Fruit fly (Drosophila melanogaster): Measurements from ENCODE around the gene Esyt2.

Gene Esyt2

dm6 chr3R:24573094-24573732 is 28.7 kb downstream of the Esyt2 start:
- TF ChIP-seq usp (GFP tag; optimal IDR thresholded peaks at IDR 0.05) (no peak), Dll (optimal IDR thresholded peaks at IDR 0.05) (no peak), psq (optimal IDR thresholded peaks at IDR 0.05) (no peak)

DNA sequence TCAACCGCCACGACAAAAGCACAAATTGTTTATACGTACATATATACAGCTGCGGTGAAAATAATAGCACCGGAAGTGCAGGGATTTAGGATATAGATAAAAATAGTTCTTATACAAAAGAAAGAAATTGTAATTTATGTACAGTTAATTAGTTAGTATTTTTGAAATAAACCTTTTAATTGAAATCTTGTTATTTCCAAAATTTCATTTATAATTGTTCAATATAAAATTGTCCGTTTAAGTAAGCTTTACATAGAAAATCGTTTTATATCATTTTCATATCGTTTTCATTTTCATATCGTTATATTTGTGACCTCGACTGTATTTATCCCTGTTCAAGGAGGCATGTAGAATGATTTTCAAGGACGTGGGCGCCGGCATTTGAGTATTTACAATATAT is 29.6 kb downstream of the Esyt2 start:
- no peak for TF ChIP-seq pan (optimal IDR thresholded peaks at IDR 0.05)
- TF ChIP-seq CG8478 (optimal IDR thresholded peaks at IDR 0.05) = no peak
- no peak for TF ChIP-seq EcR (GFP tag; optimal IDR thresholded peaks at IDR 0.05)
- no peak for TF ChIP-seq Dll (optimal IDR thresholded peaks at IDR 0.05)
- no peak for TF ChIP-seq psq (optimal IDR thresholded peaks at IDR 0.05)
- TF ChIP-seq usp (GFP tag; optimal IDR thresholded peaks at IDR 0.05) = no peak

DNA sequence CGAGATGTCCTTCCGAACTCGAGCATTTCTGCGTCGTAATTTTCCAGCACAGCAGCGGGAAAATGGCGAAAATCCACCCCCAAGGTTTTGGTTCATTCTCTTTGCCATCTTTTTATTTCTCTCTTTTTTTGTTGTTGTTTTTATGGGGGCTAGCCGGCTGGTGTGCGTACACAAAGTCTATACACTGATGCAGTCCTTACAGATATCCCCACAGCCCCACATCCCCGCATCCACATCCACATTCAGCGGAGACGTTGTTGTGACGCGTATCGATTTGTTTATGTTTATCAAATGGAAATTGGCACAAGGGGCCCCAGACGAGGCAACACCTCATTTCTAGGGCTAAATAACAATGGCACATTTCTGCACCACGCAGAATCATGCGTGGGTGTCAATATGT is 30.6 kb downstream of the Esyt2 start:
- TF ChIP-seq pan (optimal IDR thresholded peaks at IDR 0.05) (no peak), CG8478 (optimal IDR thresholded peaks at IDR 0.05) (no peak), usp (GFP tag; optimal IDR thresholded peaks at IDR 0.05) (no peak), EcR (GFP tag; optimal IDR thresholded peaks at IDR 0.05) (no peak), Dll (optimal IDR thresholded peaks at IDR 0.05) (no peak), psq (optimal IDR thresholded peaks at IDR 0.05) (no peak)

DNA sequence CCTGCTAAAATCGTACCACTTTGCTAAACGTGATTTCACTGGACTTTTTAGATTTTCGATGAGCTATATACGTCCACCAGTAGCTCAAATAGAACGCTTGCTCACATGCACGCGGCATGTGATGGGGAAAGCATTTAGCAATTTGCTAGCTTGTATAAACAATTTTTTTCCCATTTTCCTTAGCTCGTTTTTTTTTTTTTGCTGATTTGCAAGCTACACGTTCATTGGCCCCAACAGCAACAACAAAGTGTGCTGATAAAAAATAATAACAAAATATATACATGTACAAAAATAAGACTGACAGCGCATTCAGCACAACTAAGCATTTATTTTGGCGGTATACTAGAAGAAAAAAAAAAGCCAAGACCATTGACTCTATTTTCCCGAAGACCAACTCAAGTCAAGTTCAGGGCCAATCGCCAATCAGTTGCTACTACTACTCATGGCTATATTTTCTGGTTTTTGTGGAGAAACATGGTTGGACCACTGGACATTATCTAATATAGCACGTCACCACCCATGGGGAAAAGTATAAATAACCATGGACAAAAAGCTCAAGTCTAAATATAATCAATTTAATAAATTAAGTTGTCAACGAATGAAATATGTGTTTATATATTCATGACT is 31.4 kb downstream of the Esyt2 start:
- TF ChIP-seq Dll (optimal IDR thresholded peaks at IDR 0.05) = no peak
- TF ChIP-seq pan (optimal IDR thresholded peaks at IDR 0.05) = no peak
- no peak for TF ChIP-seq usp (GFP tag; optimal IDR thresholded peaks at IDR 0.05)
- no peak for TF ChIP-seq psq (optimal IDR thresholded peaks at IDR 0.05)
- TF ChIP-seq CG8478 (optimal IDR thresholded peaks at IDR 0.05) = no peak

DNA sequence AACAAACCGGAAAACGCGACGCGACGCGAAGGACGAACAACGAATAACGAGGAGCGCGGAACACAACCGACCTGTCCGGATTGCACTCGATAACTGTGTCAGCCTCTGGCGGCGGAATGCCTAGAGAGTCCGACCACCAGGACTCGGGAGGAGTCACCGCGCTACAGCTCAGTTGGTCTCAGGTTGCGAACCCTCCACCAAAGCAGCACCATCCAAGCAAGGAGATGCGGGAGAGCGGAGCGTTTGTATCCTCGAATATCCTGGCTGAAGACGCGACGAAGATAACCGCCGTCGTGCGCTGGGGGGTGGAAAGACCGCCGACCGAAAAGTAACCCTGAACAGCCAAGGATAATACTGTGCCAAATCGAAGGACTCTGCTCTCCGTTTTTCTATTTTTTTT is 32.8 kb downstream of the Esyt2 start:
- TF ChIP-seq CG8478 (optimal IDR thresholded peaks at IDR 0.05) (no peak), pan (optimal IDR thresholded peaks at IDR 0.05) (no peak), EcR (GFP tag; optimal IDR thresholded peaks at IDR 0.05) (no peak), psq (optimal IDR thresholded peaks at IDR 0.05) (no peak), Dll (optimal IDR thresholded peaks at IDR 0.05) (no peak), usp (GFP tag; optimal IDR thresholded peaks at IDR 0.05) (no peak)

- TF ChIP-seq CG8478 (optimal IDR thresholded peaks at IDR 0.05) (no peak), pan (optimal IDR thresholded peaks at IDR 0.05) (no peak), Dll (optimal IDR thresholded peaks at IDR 0.05) (no peak), usp (GFP tag; optimal IDR thresholded peaks at IDR 0.05) (no peak), EcR (GFP tag; optimal IDR thresholded peaks at IDR 0.05) (no peak)
Measured at dm6 chr3R:24580067-24580962, 35.8 kb downstream of the Esyt2 start.

DNA sequence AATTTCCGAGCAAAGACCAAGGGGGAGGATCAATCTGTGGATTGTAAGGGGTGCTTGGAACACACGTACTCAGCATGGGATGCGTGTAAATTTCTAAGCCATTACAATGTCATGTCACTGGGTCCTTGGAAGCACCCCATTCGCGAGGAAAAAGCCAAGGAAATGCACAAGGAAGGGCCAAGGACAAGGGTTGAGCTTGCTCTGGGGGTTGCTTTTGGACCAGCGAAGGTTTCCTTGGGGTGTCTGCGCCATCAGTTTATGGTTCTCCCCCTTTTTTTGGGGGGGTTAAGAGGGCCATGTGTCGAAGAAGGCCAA is 36.4 kb downstream of the Esyt2 start:
- TF ChIP-seq psq (optimal IDR thresholded peaks at IDR 0.05) (no peak), pan (optimal IDR thresholded peaks at IDR 0.05) (no peak), usp (GFP tag; optimal IDR thresholded peaks at IDR 0.05) (no peak), CG8478 (optimal IDR thresholded peaks at IDR 0.05) (no peak), EcR (GFP tag; optimal IDR thresholded peaks at IDR 0.05) (no peak), Dll (optimal IDR thresholded peaks at IDR 0.05) (no peak)

DNA sequence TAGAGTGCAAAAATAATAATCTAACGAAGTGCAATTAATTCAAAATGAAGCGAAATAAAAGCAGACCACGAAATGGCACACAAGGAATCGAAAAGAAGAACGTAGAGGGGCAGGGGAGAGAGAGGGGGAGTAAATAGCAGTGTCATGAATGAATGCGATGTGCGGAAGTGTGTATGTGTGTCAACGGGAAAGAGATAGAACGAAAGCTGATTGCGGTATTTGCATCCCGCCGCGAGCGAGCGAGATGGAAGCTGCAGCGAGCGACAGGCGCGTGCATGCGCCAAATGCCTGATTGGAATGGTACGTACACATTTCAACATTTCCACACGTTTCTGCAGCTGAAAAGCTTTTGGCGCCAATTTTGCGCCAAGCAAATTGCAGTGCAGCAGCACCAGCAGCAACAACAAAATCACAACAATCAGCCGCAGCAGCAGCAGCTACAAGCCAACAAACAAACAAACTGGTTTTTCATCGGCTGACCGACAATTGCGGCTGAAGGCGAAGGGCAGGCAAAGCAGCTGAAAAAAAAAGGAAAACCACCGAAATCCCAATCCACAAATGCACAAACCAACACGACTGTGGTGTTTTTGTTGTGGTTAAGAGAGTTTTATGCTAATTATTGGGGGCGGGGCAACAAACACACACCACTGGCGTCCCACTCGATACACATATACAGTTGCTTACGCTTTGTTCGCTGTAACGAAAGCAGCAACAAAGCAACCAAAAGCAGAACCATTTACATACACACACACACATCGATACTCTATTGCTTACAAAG is 37.6 kb downstream of the Esyt2 start:
- TF ChIP-seq usp (GFP tag; optimal IDR thresholded peaks at IDR 0.05) (no peak), CG8478 (optimal IDR thresholded peaks at IDR 0.05) (no peak), EcR (GFP tag; optimal IDR thresholded peaks at IDR 0.05) (no peak), pan (optimal IDR thresholded peaks at IDR 0.05) (no peak), Dll (optimal IDR thresholded peaks at IDR 0.05) (no peak), psq (optimal IDR thresholded peaks at IDR 0.05) (no peak)

DNA sequence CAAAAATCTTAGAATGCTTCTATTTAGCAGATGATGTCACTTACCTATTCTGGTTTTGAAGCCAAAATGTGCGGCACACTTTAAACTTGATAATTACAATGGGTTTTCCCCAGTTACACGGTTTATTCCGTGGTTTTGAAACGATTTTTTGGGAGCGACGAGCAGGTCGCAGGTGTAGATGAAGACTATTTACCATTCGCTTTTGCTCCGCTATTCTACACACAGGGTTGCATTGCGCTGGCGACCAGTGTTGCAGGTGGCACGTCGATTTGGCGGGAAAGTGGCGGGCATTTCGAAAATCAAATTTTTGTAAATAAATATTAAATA is 38.1 kb downstream of the Esyt2 start, which contains the start of gene REPTOR:
TSS of gene REPTOR (minus strand) at position 196 of the 327 bp plus-strand sequence.
- TF ChIP-seq psq (optimal IDR thresholded peaks at IDR 0.05) (peak; percentile 12), CG8478 (optimal IDR thresholded peaks at IDR 0.05) (no peak), pan (optimal IDR thresholded peaks at IDR 0.05) (no peak)

dm6 chr3R:24585042-24585698 is 40.7 kb downstream of the Esyt2 start, which contains the start of the genes CG13625 and mld:
Gene CG13625 (minus strand): TSS chr3R:24585160.
Gene mld (plus strand): TSS chr3R:24585653.
- TF ChIP-seq pan (optimal IDR thresholded peaks at IDR 0.05) (no peak), usp (GFP tag; optimal IDR thresholded peaks at IDR 0.05) (no peak), EcR (GFP tag; optimal IDR thresholded peaks at IDR 0.05) (no peak)

DNA sequence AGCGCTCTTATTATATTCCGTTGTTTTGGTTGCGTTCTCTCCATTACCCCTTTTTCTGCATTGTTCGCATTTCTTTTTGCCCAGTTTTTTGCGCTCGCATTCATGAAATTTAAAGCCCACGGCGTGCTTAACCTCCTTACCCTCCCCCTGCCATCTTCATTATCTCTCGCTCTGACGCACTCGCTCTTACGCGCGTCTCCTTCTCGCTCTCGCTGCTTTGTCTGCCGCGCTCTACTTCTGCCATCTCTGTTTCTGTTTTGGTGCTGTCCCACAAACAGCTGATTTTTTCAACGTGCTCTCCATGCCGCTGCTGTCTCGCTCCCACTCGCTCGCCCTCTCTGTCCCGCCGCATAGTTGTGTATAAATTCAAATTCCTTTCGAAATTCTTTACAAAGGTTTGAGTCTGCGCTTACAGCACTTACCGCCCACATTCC is 42.0 kb downstream of the Esyt2 start:
- peak; percentile 55 for TF ChIP-seq CG8478 (optimal IDR thresholded peaks at IDR 0.05)
- TF ChIP-seq usp (GFP tag; optimal IDR thresholded peaks at IDR 0.05) = no peak
- TF ChIP-seq Dll (optimal IDR thresholded peaks at IDR 0.05) = peak; percentile 73
